Worm (Caenorhabditis elegans) whole organism, L4 larva: ENCODE results near the gene cdh-9.
A peak's percentile ranks its signal among the peaks of the same experiment; 100 is the strongest.

Experiments used
- F37D6.2 ChIP-seq: sonication (generic microtip); optimal IDR thresholded peaks from 2 replicates; lab custom pipeline; 2016; ENCODE audit warnings: mild to moderate bottlenecking, missing genetic modification characterization, missing compliant biosample characterization
- F49E8.2 ChIP-seq: sonication (generic microtip); optimal IDR thresholded peaks from 2 replicates; lab custom pipeline; 2016; ENCODE audit warnings: missing compliant biosample characterization, mild to moderate bottlenecking, missing genetic modification characterization, borderline replicate concordance
- T20F7.1 ChIP-seq: fragments of 200-800 bp; sonication (Bioruptor generic); optimal IDR thresholded peaks from 2 replicates; lab custom pipeline; 2018; ENCODE audit warnings: mild to moderate bottlenecking, missing genetic modification characterization, missing compliant biosample characterization
- Y48G9A.11 ChIP-seq: fragments of 200-800 bp; sonication (Bioruptor generic); IDR thresholded peaks from 2 replicates; pipeline ENCODE4 v1.3.6; 2022; ENCODE audit warnings: missing genetic modification reagents, missing genetic modification characterization, missing compliant biosample characterization
- ZK546.5 ChIP-seq, 2 experiments: sonication (generic microtip); optimal IDR thresholded peaks; 2 replicates each; lab custom pipeline; 2017; ENCODE audit warnings: missing biosample characterization in 2 of 2, missing genetic modification characterization in 2 of 2
- ama-1 ChIP-seq: fragments of 150-350 bp; optimal IDR thresholded peaks from 2 replicates; lab custom pipeline; 2014; ENCODE audit warnings: inconsistent platforms, mixed read lengths
- ceh-82 ChIP-seq: sonication (generic microtip); optimal IDR thresholded peaks from 2 replicates; lab custom pipeline; 2017; ENCODE audit warnings: missing biosample characterization, missing genetic modification characterization
- ces-1 ChIP-seq: fragments of 150-350 bp; sonication (generic microtip); optimal IDR thresholded peaks from 4 replicates; lab custom pipeline; 2014; ENCODE audit warnings: missing biosample characterization, missing genetic modification reagents, missing genetic modification characterization
- daf-8 ChIP-seq: fragments of 200-800 bp; sonication (Bioruptor generic); IDR thresholded peaks from 2 replicates; pipeline ENCODE4 v1.3.6; 2022; ENCODE audit warnings: missing genetic modification characterization, missing compliant biosample characterization
- dmd-6 ChIP-seq: fragments of 200-800 bp; sonication (Bioruptor generic); IDR thresholded peaks from 2 replicates; pipeline ENCODE4 v1.3.6; 2022; ENCODE audit warnings: missing genetic modification reagents, missing genetic modification characterization, missing compliant biosample characterization
- dmd-9 ChIP-seq: fragments of 200-800 bp; sonication (Bioruptor generic); IDR thresholded peaks from 2 replicates; pipeline ENCODE4 v1.3.6; 2022; ENCODE audit warnings: missing genetic modification reagents, missing genetic modification characterization, missing compliant biosample characterization
- dpl-1 ChIP-seq: fragments of 150-350 bp; optimal IDR thresholded peaks from 2 replicates; lab custom pipeline; 2014; ENCODE audit warnings: missing biosample characterization, missing genetic modification reagents, missing genetic modification characterization
- egl-27 ChIP-seq: sonication (generic microtip); optimal IDR thresholded peaks from 3 replicates; lab custom pipeline; 2017; ENCODE audit warnings: missing biosample characterization, missing genetic modification reagents, missing genetic modification characterization
- egl-43 ChIP-seq: fragments of 200-800 bp; sonication (Bioruptor generic); IDR thresholded peaks from 2 replicates; pipeline ENCODE4 v1.3.6; 2022; ENCODE audit warnings: missing genetic modification reagents, missing genetic modification characterization, missing compliant biosample characterization
- fkh-10 ChIP-seq: fragments of 150-350 bp; optimal IDR thresholded peaks from 2 replicates; lab custom pipeline; 2014; ENCODE audit warnings: missing biosample characterization, missing genetic modification reagents, missing genetic modification characterization
- gei-8 ChIP-seq: fragments of 200-800 bp; sonication (Bioruptor generic); optimal IDR thresholded peaks from 2 replicates; lab custom pipeline; 2018; ENCODE audit warnings: mild to moderate bottlenecking, missing genetic modification characterization, missing compliant biosample characterization
- hif-1 ChIP-seq, 2 experiments: sonication (generic microtip); optimal IDR thresholded peaks; 2 replicates each; lab custom pipeline; 2016 to 2017; ENCODE audit warnings: missing compliant biosample characterization in 2 of 2, missing genetic modification characterization in 2 of 2, missing genetic modification reagents in 2 of 2, missing genotype in 2 of 2, mild to moderate bottlenecking in 1 of 2
- hlh-11 ChIP-seq: fragments of 200-800 bp; sonication (Bioruptor generic); optimal IDR thresholded peaks from 2 replicates; lab custom pipeline; 2018; ENCODE audit warnings: mild to moderate bottlenecking, missing genetic modification characterization, missing compliant biosample characterization
- hlh-30 ChIP-seq: sonication (generic microtip); optimal IDR thresholded peaks from 2 replicates; lab custom pipeline; 2017; ENCODE audit warnings: antibody characterized with exemption, mild to moderate bottlenecking, missing genetic modification characterization, missing compliant biosample characterization; ENCODE audit not compliant: insufficient read depth
- hmg-1.1 ChIP-seq: fragments of 200-800 bp; sonication (Bioruptor generic); IDR thresholded peaks from 2 replicates; pipeline ENCODE4 v1.3.6; 2022; ENCODE audit warnings: missing genetic modification reagents, missing genetic modification characterization, missing compliant biosample characterization
- jun-1 ChIP-seq: fragments of 150-350 bp; optimal IDR thresholded peaks from 2 replicates; lab custom pipeline; 2014; ENCODE audit warnings: missing biosample characterization, missing genetic modification reagents, missing genetic modification characterization
- lim-7 ChIP-seq: fragments of 200-800 bp; sonication (Bioruptor generic); IDR thresholded peaks from 2 replicates; pipeline ENCODE4 v1.3.6; 2022; ENCODE audit warnings: missing genetic modification characterization, missing compliant biosample characterization
- lin-1 ChIP-seq: fragments of 200-800 bp; sonication (Bioruptor generic); IDR thresholded peaks from 2 replicates; pipeline ENCODE4 v1.3.6; 2022; ENCODE audit warnings: missing genetic modification reagents, missing genetic modification characterization, missing compliant biosample characterization
- lin-13 ChIP-seq: fragments of 150-350 bp; optimal IDR thresholded peaks from 2 replicates; lab custom pipeline; 2014; ENCODE audit warnings: missing biosample characterization, missing genetic modification reagents, missing genetic modification characterization
- lin-15B ChIP-seq: fragments of 150-350 bp; sonication (generic microtip); optimal IDR thresholded peaks from 3 replicates; lab custom pipeline; 2014; ENCODE audit warnings: missing biosample characterization, missing genetic modification characterization
- lin-29 ChIP-seq: fragments of 200-800 bp; sonication (Bioruptor generic); IDR thresholded peaks from 2 replicates; pipeline ENCODE4 v1.3.6; 2022; ENCODE audit warnings: missing genetic modification reagents, missing genetic modification characterization, missing compliant biosample characterization
- lin-39 ChIP-seq: fragments of 150-350 bp; optimal IDR thresholded peaks from 2 replicates; lab custom pipeline; 2014; ENCODE audit warnings: missing biosample characterization, missing genetic modification reagents, missing genetic modification characterization
- mep-1 ChIP-seq: fragments of 150-350 bp; sonication (generic microtip); optimal IDR thresholded peaks from 3 replicates; lab custom pipeline; 2014; ENCODE audit warnings: missing biosample characterization, missing genetic modification characterization
- mxl-3 ChIP-seq: fragments of 200-800 bp; sonication (Bioruptor generic); optimal IDR thresholded peaks from 2 replicates; lab custom pipeline; 2018; ENCODE audit warnings: mild to moderate bottlenecking, missing genetic modification characterization, missing compliant biosample characterization
- nhr-10 ChIP-seq: fragments of 150-350 bp; optimal IDR thresholded peaks from 2 replicates; lab custom pipeline; 2014; ENCODE audit warnings: missing biosample characterization, missing genetic modification characterization
- nhr-11 ChIP-seq: fragments of 150-350 bp; optimal IDR thresholded peaks from 2 replicates; lab custom pipeline; 2014; ENCODE audit warnings: missing biosample characterization, missing genetic modification characterization
- pha-4 ChIP-seq, 2 experiments: fragments of 150-350 bp in 1 of 2; fragments of 200-800 bp in 1 of 2; sonication (Bioruptor generic) in 1 of 2; IDR thresholded peaks in 1 of 2; optimal IDR thresholded peaks in 1 of 2; 2 replicates each; pipeline versions ENCODE4 v1.3.6 to Lab custom; 2014 to 2022; ENCODE audit warnings: missing genetic modification characterization in 2 of 2, missing genetic modification reagents in 2 of 2, missing biosample characterization in 1 of 2, missing compliant biosample characterization in 1 of 2
- php-3 ChIP-seq: fragments of 200-800 bp; sonication (Bioruptor generic); IDR thresholded peaks from 2 replicates; pipeline ENCODE4 v1.3.6; 2022; ENCODE audit warnings: missing genetic modification reagents, missing genetic modification characterization, missing compliant biosample characterization
- pqm-1 ChIP-seq: sonication (generic microtip); optimal IDR thresholded peaks from 2 replicates; lab custom pipeline; 2017; ENCODE audit warnings: missing biosample characterization, missing genetic modification characterization
- saeg-2 ChIP-seq: fragments of 200-800 bp; sonication (Bioruptor generic); IDR thresholded peaks from 2 replicates; pipeline ENCODE4 v1.3.6; 2022; ENCODE audit warnings: missing genetic modification reagents, missing genetic modification characterization, missing compliant biosample characterization
- set-16 ChIP-seq: fragments of 200-800 bp; sonication (Bioruptor generic); IDR thresholded peaks from 2 replicates; pipeline ENCODE4 v1.3.6; 2022; ENCODE audit warnings: missing genetic modification reagents, missing genetic modification characterization, missing compliant biosample characterization
- skn-1 ChIP-seq: fragments of 150-350 bp; optimal IDR thresholded peaks from 2 replicates; lab custom pipeline; 2014; ENCODE audit warnings: missing biosample characterization, missing genetic modification characterization
- snpc-4 ChIP-seq: fragments of 150-350 bp; optimal IDR thresholded peaks from 2 replicates; lab custom pipeline; 2014; ENCODE audit warnings: missing biosample characterization, missing genetic modification characterization
- unc-62 ChIP-seq, 3 experiments: fragments of 150-350 bp in 1 of 3; sonication (generic microtip); optimal IDR thresholded peaks in 2 of 3; peaks in 1 of 3; 1 replicate in 1 of 3; 2 replicates in 2 of 3; lab custom pipeline; 2014 to 2017; ENCODE audit warnings: missing biosample characterization in 3 of 3, missing genetic modification characterization in 3 of 3, missing genetic modification reagents in 3 of 3, missing genotype in 1 of 3
- zfp-3 ChIP-seq: fragments of 200-800 bp; sonication (Bioruptor generic); conservative IDR thresholded peaks from 2 replicates; pipeline ENCODE4 v1.3.6; 2022; ENCODE audit warnings: missing genetic modification reagents, missing genetic modification characterization, missing compliant biosample characterization
- zip-11 ChIP-seq: fragments of 200-800 bp; sonication (Bioruptor generic); IDR thresholded peaks from 2 replicates; pipeline ENCODE4 v1.3.6; 2022; ENCODE audit warnings: missing genetic modification characterization, missing compliant biosample characterization
- ztf-11 ChIP-seq: fragments of 150-350 bp; optimal IDR thresholded peaks from 2 replicates; lab custom pipeline; 2014; ENCODE audit warnings: missing biosample characterization, missing genetic modification characterization
- ztf-7 ChIP-seq: fragments of 150-350 bp; optimal IDR thresholded peaks from 2 replicates; lab custom pipeline; 2014; ENCODE audit warnings: missing biosample characterization, missing genetic modification characterization

Gene cdh-9

DNA sequence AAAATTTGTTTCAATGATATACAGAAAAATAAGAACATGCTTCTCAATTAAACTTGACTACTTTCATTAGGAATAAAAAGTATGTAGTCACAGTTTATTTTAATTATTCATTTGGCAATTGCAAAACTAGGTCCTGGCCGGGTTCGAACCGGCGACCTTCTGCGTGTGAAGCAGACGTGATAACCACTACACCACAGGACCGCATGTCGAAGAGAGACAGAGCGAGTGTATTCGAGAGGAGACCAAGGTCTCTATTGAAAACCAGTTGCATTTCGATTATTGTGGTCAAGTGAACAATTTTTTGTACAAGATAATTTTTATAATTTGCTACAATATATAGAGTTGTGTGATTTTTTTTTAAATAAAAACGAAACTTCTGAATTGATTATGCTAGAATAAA lies 4.2 kb upstream of the cdh-9 start (continued):
- TF ChIP-seq gei-8 (GFP tag; lab: Kevin White, UChicago) (no peak), zfp-3 (GFP tag; lab: Robert Waterston, UW) (0 out of 2 replicates have a peak, but pooled peaks have one; percentile 26), hlh-11 (tag; lab: Kevin White, UChicago) (peak; percentile 67), zip-11 (GFP tag; lab: Robert Waterston, UW) (0 out of 2 replicates have a peak, but pooled peaks have one; percentile 74), mep-1 (tag; lab: Kevin White, UChicago) (no peak), F37D6.2 (peak; percentile 52), pqm-1 (tag; lab: Kevin White, UChicago) (no peak), egl-27 (tag; lab: Kevin White, UChicago) (no peak), ZK546.5 (tag; optimal IDR thresholded peaks at IDR 0.05; lab: Kevin White, UChicago) (no peak), dmd-6 (GFP tag; lab: Robert Waterston, UW) (peak; percentile 70), Y48G9A.11 (peak; percentile 63; the same call in 1 of the 2 replicates), lim-7 (GFP tag; lab: Robert Waterston, UW) (peak; percentile 90), hlh-30 (tag; lab: Kevin White, UChicago) (peak; percentile 58), unc-62 (GFP tag; optimal IDR thresholded peaks at IDR 0.05 in 1 of 2; lab: Kevin White, UChicago) (no peak), unc-62 (tag; optimal IDR thresholded peaks at IDR 0.05; lab: Kevin White, UChicago) (no peak), ama-1 (lab: Kevin White, UChicago) (no peak), lin-13 (GFP tag; lab: Kevin White, UChicago) (peak; percentile 28), dmd-9 (GFP tag; lab: Robert Waterston, UW) (peak; percentile 80), lin-29 (GFP tag; lab: Robert Waterston, UW) (peak; percentile 73), ztf-7 (tag; lab: Kevin White, UChicago) (peak; percentile 62), T20F7.1 (GFP tag; lab: Kevin White, UChicago) (no peak), mxl-3 (GFP tag; lab: Kevin White, UChicago) (peak; percentile 50), saeg-2 (no peak), jun-1 (no peak), fkh-10 (no peak), hif-1 (tag; optimal IDR thresholded peaks at IDR 0.05; lab: Kevin White, UChicago) (peak in 1 of 2 experiments; percentile 53), pha-4 (GFP tag; IDR thresholded peaks at IDR 0.05; lab: Robert Waterston, UW) (peak; percentile 88), pha-4 (tag; optimal IDR thresholded peaks at IDR 0.05; lab: Kevin White, UChicago) (no peak), nhr-11 (tag; lab: Kevin White, UChicago) (peak; percentile 34), lin-1 (GFP tag; lab: Robert Waterston, UW) (peak; percentile 43; the same call in 1 of the 2 replicates), F49E8.2 (tag; lab: Kevin White, UChicago) (peak; percentile 12), lin-39 (tag; lab: Kevin White, UChicago) (no peak), ceh-82 (tag; lab: Kevin White, UChicago) (no peak), hmg-1.1 (peak; percentile 92), lin-15B (tag; lab: Kevin White, UChicago) (no peak), nhr-10 (tag; lab: Kevin White, UChicago) (no peak), php-3 (no peak), snpc-4 (tag; lab: Kevin White, UChicago) (peak; percentile 3), daf-8 (no peak), skn-1 (tag; lab: Kevin White, UChicago) (no peak), ztf-11 (tag; lab: Kevin White, UChicago) (no peak), dpl-1 (GFP tag; lab: Kevin White, UChicago) (peak; percentile 24)

- 0 out of 2 replicates have a peak, but pooled peaks have one; percentile 53 for TF ChIP-seq egl-43
- no peak for TF ChIP-seq F37D6.2
- TF ChIP-seq ces-1 = no peak
- peak; percentile 89 for TF ChIP-seq set-16 (GFP tag; lab: Robert Waterston, UW)
- TF ChIP-seq saeg-2 = no peak
Measured at ce11 chrX:16591533-16591932, 3.5 kb upstream of the cdh-9 start.
